Worm (Caenorhabditis elegans) whole organism, young adult: ENCODE data around the gene F40G9.5.
"Not testable (repeated sequence)": the region's sequence is repeated elsewhere in the genome, so short reads cannot be mapped to it uniquely, and the experiment has no call there.

Experiments
- T26A5.8 ChIP-seq: sonication (generic microtip); optimal IDR thresholded peaks from 2 replicates; lab custom pipeline; 2016; ENCODE audit warnings: missing genetic modification characterization, missing compliant biosample characterization
- ccch-3 ChIP-seq: fragments of 200-800 bp; sonication (Bioruptor generic); optimal IDR thresholded peaks from 2 replicates; lab custom pipeline; 2018; ENCODE audit warnings: mild to moderate bottlenecking, missing genetic modification characterization, missing compliant biosample characterization
- him-1 ChIP-seq: sonication (generic microtip); optimal IDR thresholded peaks from 2 replicates; lab custom pipeline; 2016; ENCODE audit warnings: missing genotype, missing genetic modification reagents, missing genetic modification characterization, missing compliant biosample characterization

- not testable (repeated sequence) for TF ChIP-seq him-1 (tag; lab: Kevin White, UChicago); ccch-3 (GFP tag; lab: Kevin White, UChicago); T26A5.8
These were observed 51.9 kb downstream of the F40G9.5 start for ce11 chrIII:232918-233317.
